Worm (Caenorhabditis elegans): ENCODE data around the gene rsp-8.
A peak's percentile ranks its signal among the peaks of the same experiment; 100 is the strongest.

Gene rsp-8

ce11 chrIII:11836734-11837133, 10.5 kb downstream of the rsp-8 start:
- TF ChIP-seq unc-62 (GFP tag; optimal IDR thresholded peaks at IDR 0.05) (no peak), madf-6 (GFP tag; IDR thresholded peaks at IDR 0.05) (peak; percentile 71), F57A8.1 (GFP tag; optimal IDR thresholded peaks at IDR 0.05) (no peak), efl-1 (GFP tag; optimal IDR thresholded peaks at IDR 0.05) (peak; percentile 54), egrh-3 (GFP tag; IDR thresholded peaks at IDR 0.05) (peak; percentile 69), madf-8 (GFP tag; conservative IDR thresholded peaks at IDR 0.05) (peak; percentile 38; the same call in 1 of the 2 replicates), Y53G8AR.9 (GFP tag; conservative IDR thresholded peaks at IDR 0.05) (no peak), nfya-1 (tag; optimal IDR thresholded peaks at IDR 0.05; ENCODE audit: borderline replicate concordance, insufficient read depth) (no peak), F33H1.4 (GFP tag; IDR thresholded peaks at IDR 0.05) (0 out of 2 replicates have a peak, but pooled peaks have one; percentile 27), sptf-2 (GFP tag; optimal IDR thresholded peaks at IDR 0.05) (no peak), ceh-100 (GFP tag; IDR thresholded peaks at IDR 0.05) (0 out of 2 replicates have a peak, but pooled peaks have one; percentile 19), hmg-1.2 (GFP tag; IDR thresholded peaks at IDR 0.05) (peak; percentile 15; the same call in 1 of the 2 replicates), F23B12.7 (tag; optimal IDR thresholded peaks at IDR 0.05; ENCODE audit: insufficient read depth) (peak; percentile 0), sdz-38 (tag; optimal IDR thresholded peaks at IDR 0.05) (no peak), nhr-80 (tag; optimal IDR thresholded peaks at IDR 0.05) (peak; percentile 41), mcd-1 (GFP tag; IDR thresholded peaks at IDR 0.05) (0 out of 2 replicates have a peak, but pooled peaks have one; percentile 28), bed-2 (GFP tag; IDR thresholded peaks at IDR 0.05) (no peak), pbrm-1 (GFP tag; IDR thresholded peaks at IDR 0.05) (no peak)

- TF ChIP-seq hsf-1 (GFP tag; IDR thresholded peaks at IDR 0.05) (0 out of 2 replicates have a peak, but pooled peaks have one; percentile 29), ceh-91 (GFP tag; IDR thresholded peaks at IDR 0.05) (no peak), egl-44 (GFP tag; IDR thresholded peaks at IDR 0.05) (no peak), zfh-2 (GFP tag; conservative IDR thresholded peaks at IDR 0.05) (peak; percentile 69)
These were observed 15.5 kb downstream of the rsp-8 start for ce11 chrIII:11841728-11842127.

- TF ChIP-seq zfh-2 (GFP tag; conservative IDR thresholded peaks at IDR 0.05) (peak; percentile 65), dox-1 (GFP tag; IDR thresholded peaks at IDR 0.05) (no peak)
These were observed 16.8 kb downstream of the rsp-8 start for ce11 chrIII:11843007-11843406.

DNA sequence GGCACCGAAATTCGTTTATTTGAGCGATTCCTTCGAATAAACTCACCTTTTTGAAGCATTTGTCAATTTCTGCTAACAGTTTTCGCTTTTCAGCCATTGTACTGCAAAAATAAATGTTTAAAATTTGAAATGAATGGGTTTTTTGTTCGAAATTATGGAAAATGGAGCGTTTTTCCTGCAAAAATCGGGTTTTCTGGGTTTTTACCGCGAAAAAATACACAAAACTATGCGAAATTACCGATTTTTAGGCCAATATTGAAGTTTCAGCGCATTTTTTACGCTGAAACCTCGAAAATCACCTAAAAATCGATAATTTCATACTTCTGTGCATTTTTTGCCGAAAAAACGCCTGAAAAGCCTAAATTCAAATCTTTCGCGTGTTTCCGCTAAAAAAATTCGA, 20.1 kb downstream of the rsp-8 start, which contains the start of gene ntl-3:
Gene ntl-3 (minus strand): TSS at position 101 of the 400 bp plus-strand sequence.
- TF ChIP-seq nhr-120 (GFP tag; IDR thresholded peaks at IDR 0.05): no peak
- no peak for TF ChIP-seq efl-1 (GFP tag; optimal IDR thresholded peaks at IDR 0.05)
- TF ChIP-seq nhr-90 (tag; optimal IDR thresholded peaks at IDR 0.05): no peak
- TF ChIP-seq lsy-27 (tag; optimal IDR thresholded peaks at IDR 0.05; ENCODE audit: borderline replicate concordance, insufficient read depth): no peak
- no peak for TF ChIP-seq akir-1 (GFP tag; optimal IDR thresholded peaks at IDR 0.05)
- no peak for TF ChIP-seq ceh-100 (GFP tag; IDR thresholded peaks at IDR 0.05)
- no peak for TF ChIP-seq nhr-27 (tag; optimal IDR thresholded peaks at IDR 0.05)
- no peak for TF ChIP-seq hmg-20 (GFP tag; IDR thresholded peaks at IDR 0.05)
- no peak for TF ChIP-seq tbx-9 (tag; optimal IDR thresholded peaks at IDR 0.05; ENCODE audit: borderline replicate concordance)
- no peak for TF ChIP-seq hrde-1 (tag; optimal IDR thresholded peaks at IDR 0.05; ENCODE audit: borderline replicate concordance)
- TF ChIP-seq F22D6.2 (tag; optimal IDR thresholded peaks at IDR 0.05): no peak
- no peak for TF ChIP-seq B0035.1 (tag; optimal IDR thresholded peaks at IDR 0.05)
- TF ChIP-seq T26A5.8 (tag; optimal IDR thresholded peaks at IDR 0.05): no peak
- no peak for TF ChIP-seq madf-8 (GFP tag; conservative IDR thresholded peaks at IDR 0.05)

Data from whole organism, young adult.